Fruit fly (Drosophila melanogaster) whole organism, pupa: Measurements from ENCODE around the gene CG33689.

Experiments used
- CG12605 ChIP-seq: fragments of 200-800 bp; sonication (Bioruptor generic); IDR thresholded peaks from 2 replicates; pipeline ENCODE4 v1.3.6; 2022; ENCODE audit warnings: missing biosample characterization, missing genetic modification characterization
- CG13204 ChIP-seq: fragments of 200-800 bp; sonication (Bioruptor generic); optimal IDR thresholded peaks from 2 replicates; lab custom pipeline; 2018; ENCODE audit warnings: missing biosample characterization, mild to moderate bottlenecking, missing genetic modification characterization, moderate library complexity
- CG14655 ChIP-seq: fragments of 200-800 bp; sonication (Bioruptor generic); optimal IDR thresholded peaks from 3 replicates; lab custom pipeline; 2017; ENCODE audit warnings: mild to moderate bottlenecking, missing biosample characterization, missing genetic modification reagents, missing genetic modification characterization
- CG15710 ChIP-seq: fragments of 200-800 bp; sonication (Bioruptor generic); optimal IDR thresholded peaks from 2 replicates; lab custom pipeline; 2018; ENCODE audit warnings: missing biosample characterization, mild to moderate bottlenecking, missing genetic modification characterization, moderate library complexity
- EcR ChIP-seq: fragments of 200-800 bp; sonication (Bioruptor generic); optimal IDR thresholded peaks from 3 replicates; lab custom pipeline; 2019; ENCODE audit warnings: missing biosample characterization, missing genetic modification characterization, mild to moderate bottlenecking, moderate library complexity, missing genetic modification reagents
- Pif1B ChIP-seq: fragments of 200-800 bp; sonication (Bioruptor generic); optimal IDR thresholded peaks from 3 replicates; lab custom pipeline; 2016; ENCODE audit warnings: missing biosample characterization, missing genetic modification characterization
- Snoo ChIP-seq: fragments of 200-800 bp; sonication (Bioruptor generic); optimal IDR thresholded peaks from 3 replicates; lab custom pipeline; 2017; ENCODE audit warnings: missing biosample characterization, mild to moderate bottlenecking, missing genetic modification characterization, inconsistent platforms
- rn ChIP-seq: fragments of 200-800 bp; sonication (Bioruptor generic); IDR thresholded peaks from 2 replicates; pipeline ENCODE4 v1.3.6; 2022; ENCODE audit warnings: missing biosample characterization, missing genetic modification characterization

- TF ChIP-seq CG14655 (GFP tag; lab: Kevin White, UChicago) (no peak), CG13204 (GFP tag; lab: Kevin White, UChicago) (peak; percentile 62), CG12605 (no peak), EcR (GFP tag; lab: Kevin White, UChicago) (no peak), Snoo (no peak), Pif1B (GFP tag; lab: Kevin White, UChicago) (no peak), rn (GFP tag; lab: Robert Waterston, UW) (no peak), CG15710 (tag; lab: Kevin White, UChicago) (peak; percentile 59)
Observed at dm6 chr3L:16208053-16208838, 8.2 kb downstream of the CG33689 start.
